Worm (Caenorhabditis elegans) whole organism, young adult: ENCODE results near the gene prmt-4.

ENCODE experiments used
- B0019.2 ChIP-seq: fragments of 200-800 bp; sonication (Bioruptor generic); conservative IDR thresholded peaks from 2 replicates; pipeline ENCODE4 v1.3.6; 2022; ENCODE audit warnings: missing genetic modification reagents, missing genetic modification characterization, missing compliant biosample characterization
- B0035.1 ChIP-seq: sonication (generic microtip); optimal IDR thresholded peaks from 2 replicates; lab custom pipeline; 2016; ENCODE audit warnings: missing genetic modification characterization, mild to moderate bottlenecking, missing compliant biosample characterization, missing genotype, missing genetic modification reagents
- B0261.1 ChIP-seq: sonication (generic microtip); optimal IDR thresholded peaks from 2 replicates; lab custom pipeline; 2016; ENCODE audit warnings: mild to moderate bottlenecking, missing genetic modification characterization, moderate library complexity, missing compliant biosample characterization
- D2030.7 ChIP-seq: fragments of 200-800 bp; sonication (Bioruptor generic); IDR thresholded peaks from 2 replicates; pipeline ENCODE4 v1.3.6; 2022; ENCODE audit warnings: missing genetic modification reagents, missing genetic modification characterization, missing compliant biosample characterization
- F10E7.11 ChIP-seq: sonication (generic microtip); optimal IDR thresholded peaks from 2 replicates; lab custom pipeline; 2017; ENCODE audit warnings: mild to moderate bottlenecking, missing genetic modification characterization, moderate library complexity, missing compliant biosample characterization
- F52B5.7 ChIP-seq: sonication (generic microtip); optimal IDR thresholded peaks from 2 replicates; lab custom pipeline; 2016; ENCODE audit warnings: mild to moderate bottlenecking, missing genetic modification characterization, missing compliant biosample characterization
- F57C9.4 ChIP-seq: sonication (generic microtip); optimal IDR thresholded peaks from 2 replicates; lab custom pipeline; 2017; ENCODE audit warnings: mild to moderate bottlenecking, missing genetic modification characterization, missing compliant biosample characterization
- Y56A3A.18 ChIP-seq: fragments of 200-800 bp; sonication (Bioruptor generic); IDR thresholded peaks from 2 replicates; pipeline ENCODE4 v1.3.6; 2022; ENCODE audit warnings: missing genetic modification reagents, missing genetic modification characterization, missing compliant biosample characterization
- Y67H2A.10 ChIP-seq: fragments of 200-800 bp; sonication (Bioruptor generic); conservative IDR thresholded peaks from 2 replicates; pipeline ENCODE4 v1.3.6; 2022; ENCODE audit warnings: missing genetic modification reagents, missing genetic modification characterization, missing compliant biosample characterization
- Y79H2A.3 ChIP-seq: fragments of 200-800 bp; sonication (Bioruptor generic); conservative IDR thresholded peaks from 2 replicates; pipeline ENCODE4 v1.3.6; 2022; ENCODE audit warnings: missing genetic modification reagents, missing genetic modification characterization, missing compliant biosample characterization
- ama-1 ChIP-seq, 3 experiments: fragments of 150-350 bp in 1 of 3; sonication (generic microtip) in 2 of 3; optimal IDR thresholded peaks; 2 replicates each; lab custom pipeline; 2014 to 2018; ENCODE audit warnings: missing biosample characterization in 2 of 3, missing genetic modification characterization in 2 of 3, missing genetic modification reagents in 2 of 3
- aptf-2 ChIP-seq: fragments of 200-800 bp; sonication (Bioruptor generic); conservative IDR thresholded peaks from 2 replicates; pipeline ENCODE4 v1.3.6; 2022; ENCODE audit warnings: missing genetic modification reagents, missing genetic modification characterization, missing compliant biosample characterization
- aptf-3 ChIP-seq: fragments of 200-800 bp; sonication (Bioruptor generic); IDR thresholded peaks from 2 replicates; pipeline ENCODE4 v1.3.6; 2022; ENCODE audit warnings: missing genetic modification characterization, missing compliant biosample characterization
- athp-1 ChIP-seq: sonication (generic microtip); optimal IDR thresholded peaks from 2 replicates; lab custom pipeline; 2017; ENCODE audit warnings: mild to moderate bottlenecking, missing genetic modification characterization, missing compliant biosample characterization
- attf-6 ChIP-seq: fragments of 200-800 bp; sonication (Bioruptor generic); IDR thresholded peaks from 2 replicates; pipeline ENCODE4 v1.3.6; 2022; ENCODE audit warnings: missing genetic modification reagents, missing genetic modification characterization, missing compliant biosample characterization
- cebp-1 ChIP-seq, 2 experiments: fragments of 200-800 bp in 1 of 2; sonication (Bioruptor generic) in 1 of 2; sonication (generic microtip) in 1 of 2; IDR thresholded peaks in 1 of 2; optimal IDR thresholded peaks in 1 of 2; 2 replicates each; pipeline versions ENCODE4 v1.3.6 to Lab custom; 2017 to 2022; ENCODE audit warnings: missing compliant biosample characterization in 2 of 2, missing genetic modification characterization in 2 of 2, mild to moderate bottlenecking in 1 of 2, missing genetic modification reagents in 1 of 2, moderate library complexity in 1 of 2
- dox-1 ChIP-seq: fragments of 200-800 bp; sonication (Bioruptor generic); IDR thresholded peaks from 2 replicates; pipeline ENCODE4 v1.3.6; 2022; ENCODE audit warnings: missing genetic modification reagents, missing genetic modification characterization, missing compliant biosample characterization
- dpff-1 ChIP-seq: sonication (generic microtip); optimal IDR thresholded peaks from 2 replicates; lab custom pipeline; 2017; ENCODE audit warnings: mild to moderate bottlenecking, missing genetic modification characterization, missing compliant biosample characterization
- him-1 ChIP-seq: sonication (generic microtip); optimal IDR thresholded peaks from 2 replicates; lab custom pipeline; 2016; ENCODE audit warnings: missing genotype, missing genetic modification reagents, missing genetic modification characterization, missing compliant biosample characterization
- let-526 ChIP-seq: fragments of 200-800 bp; sonication (Bioruptor generic); IDR thresholded peaks from 2 replicates; pipeline ENCODE4 v1.3.6; 2022; ENCODE audit warnings: missing genetic modification reagents, missing genetic modification characterization, missing compliant biosample characterization
- let-607 ChIP-seq, 2 experiments: fragments of 200-800 bp in 1 of 2; sonication (Bioruptor generic) in 1 of 2; sonication (generic microtip) in 1 of 2; optimal IDR thresholded peaks; 2 replicates each; lab custom pipeline; 2016 to 2018; ENCODE audit warnings: mild to moderate bottlenecking in 2 of 2, missing compliant biosample characterization in 2 of 2, missing genetic modification characterization in 2 of 2, moderate library complexity in 2 of 2, missing genotype in 1 of 2
- lin-35 ChIP-seq, 3 experiments: fragments of 150-350 bp in 2 of 3; sonication (generic microtip) in 1 of 3; optimal IDR thresholded peaks; 2 replicates each; lab custom pipeline; 2014 to 2018; ENCODE audit warnings: missing biosample characterization in 3 of 3, missing genetic modification characterization in 3 of 3, missing genetic modification reagents in 3 of 3
- lin-40 ChIP-seq: sonication (generic microtip); optimal IDR thresholded peaks from 2 replicates; lab custom pipeline; 2016; ENCODE audit warnings: missing genetic modification characterization, mild to moderate bottlenecking, missing compliant biosample characterization, missing genotype, missing genetic modification reagents
- madf-6 ChIP-seq: fragments of 200-800 bp; sonication (Bioruptor generic); IDR thresholded peaks from 2 replicates; pipeline ENCODE4 v1.3.6; 2022; ENCODE audit warnings: missing genetic modification reagents, missing genetic modification characterization, missing compliant biosample characterization
- madf-8 ChIP-seq: fragments of 200-800 bp; sonication (Bioruptor generic); conservative IDR thresholded peaks from 2 replicates; pipeline ENCODE4 v1.3.6; 2022; ENCODE audit warnings: missing genetic modification reagents, missing genetic modification characterization, missing compliant biosample characterization
- mel-28 ChIP-seq: sonication (generic microtip); optimal IDR thresholded peaks from 2 replicates; lab custom pipeline; 2016; ENCODE audit warnings: borderline replicate concordance, mild to moderate bottlenecking, missing genetic modification characterization, missing compliant biosample characterization
- mxl-1 ChIP-seq: sonication (generic microtip); optimal IDR thresholded peaks from 2 replicates; lab custom pipeline; 2016; ENCODE audit warnings: missing genetic modification characterization, missing compliant biosample characterization
- nhr-179 ChIP-seq: sonication (generic microtip); optimal IDR thresholded peaks from 2 replicates; lab custom pipeline; 2016; ENCODE audit warnings: mild to moderate bottlenecking, missing genetic modification characterization, missing compliant biosample characterization
- nhr-80 ChIP-seq: sonication (generic microtip); optimal IDR thresholded peaks from 2 replicates; lab custom pipeline; 2016; ENCODE audit warnings: missing genetic modification characterization, missing compliant biosample characterization
- nhr-90 ChIP-seq: sonication (generic microtip); optimal IDR thresholded peaks from 2 replicates; lab custom pipeline; 2016; ENCODE audit warnings: missing genotype, mild to moderate bottlenecking, missing genetic modification characterization, missing compliant biosample characterization
- rec-8 ChIP-seq, 2 experiments: sonication (generic microtip); optimal IDR thresholded peaks; 2 replicates each; lab custom pipeline; 2016; ENCODE audit warnings: mild to moderate bottlenecking in 2 of 2, missing genetic modification characterization in 2 of 2, missing genetic modification reagents in 2 of 2, missing genotype in 2 of 2, missing biosample characterization in 1 of 2, missing compliant biosample characterization in 1 of 2, moderate library complexity in 1 of 2
- sdz-38 ChIP-seq: sonication (generic microtip); optimal IDR thresholded peaks from 2 replicates; lab custom pipeline; 2016; ENCODE audit warnings: missing genotype, missing genetic modification characterization, missing compliant biosample characterization
- snpc-4 ChIP-seq, 5 experiments: fragments of 150-350 bp in 1 of 5; sonication (generic microtip) in 4 of 5; optimal IDR thresholded peaks; 2 replicates each; lab custom pipeline; 2014 to 2018; ENCODE audit warnings: missing genetic modification characterization in 5 of 5, missing biosample characterization in 3 of 5, antibody characterized with exemption in 2 of 5, mild to moderate bottlenecking in 2 of 5, missing compliant biosample characterization in 2 of 5, missing genotype in 2 of 5, moderate library complexity in 2 of 5, missing genetic modification reagents in 1 of 5
- sptf-2 ChIP-seq: fragments of 200-800 bp; sonication (Bioruptor generic); optimal IDR thresholded peaks from 2 replicates; lab custom pipeline; 2018; ENCODE audit warnings: mild to moderate bottlenecking, missing genetic modification characterization, missing compliant biosample characterization
- unc-62 ChIP-seq: fragments of 150-350 bp; optimal IDR thresholded peaks from 2 replicates; lab custom pipeline; 2014; ENCODE audit warnings: missing biosample characterization, missing genetic modification reagents, missing genetic modification characterization
- zim-3 ChIP-seq: sonication (generic microtip); optimal IDR thresholded peaks from 2 replicates; lab custom pipeline; 2017; ENCODE audit warnings: mild to moderate bottlenecking, missing genetic modification characterization, moderate library complexity, missing compliant biosample characterization
- ztf-22 ChIP-seq: fragments of 200-800 bp; sonication (Bioruptor generic); optimal IDR thresholded peaks from 2 replicates; lab custom pipeline; 2018; ENCODE audit warnings: mild to moderate bottlenecking, missing genetic modification characterization, moderate library complexity, missing compliant biosample characterization

prmt-4 gene

ce11 chrIV:630598-630997, 27.2 kb upstream of the prmt-4 start:
- TF ChIP-seq ztf-22 (no peak), B0019.2 (GFP tag; lab: Robert Waterston, UW) (no peak), B0035.1 (tag; lab: Kevin White, UChicago) (no peak), madf-6 (GFP tag; lab: Robert Waterston, UW) (no peak), Y79H2A.3 (GFP tag; lab: Robert Waterston, UW) (no peak), B0261.1 (no peak)

ce11 chrIV:627237-627636, 23.8 kb upstream of the prmt-4 start, which contains the start of gene nhr-76:
TSS of gene nhr-76 (plus strand) at chrIV:627537.
- TF ChIP-seq rec-8 (tag; optimal IDR thresholded peaks at IDR 0.05; lab: Kevin White, UChicago) (no peak), sptf-2 (GFP tag; lab: Kevin White, UChicago) (no peak), athp-1 (tag; lab: Kevin White, UChicago) (no peak), Y67H2A.10 (GFP tag; lab: Robert Waterston, UW) (no peak), B0019.2 (GFP tag; lab: Robert Waterston, UW) (no peak)

- no peak for TF ChIP-seq D2030.7 (GFP tag; lab: Robert Waterston, UW)
- TF ChIP-seq lin-35 (GFP tag; optimal IDR thresholded peaks at IDR 0.05; lab: Kevin White, UChicago): no peak
- no peak for TF ChIP-seq cebp-1 (GFP tag; IDR thresholded peaks at IDR 0.05; lab: Robert Waterston, UW)
- peak; percentile 27 for TF ChIP-seq cebp-1 (tag; optimal IDR thresholded peaks at IDR 0.05; lab: Kevin White, UChicago)
- peak; percentile 40; the same call in 1 of the 2 replicates for TF ChIP-seq dox-1 (GFP tag; lab: Robert Waterston, UW)
- peak; percentile 81 for TF ChIP-seq unc-62
- TF ChIP-seq F10E7.11 (tag; lab: Kevin White, UChicago): no peak
- no peak for TF ChIP-seq nhr-90
- TF ChIP-seq snpc-4 (GFP tag; optimal IDR thresholded peaks at IDR 0.05; lab: Kevin White, UChicago): no peak
- peak in 2 of 4 experiments; percentile 5 to 18 for TF ChIP-seq snpc-4 (tag; optimal IDR thresholded peaks at IDR 0.05; lab: Kevin White, UChicago)
- TF ChIP-seq lin-40: peak; percentile 53
- peak; percentile 86 for TF ChIP-seq nhr-80 (tag; lab: Kevin White, UChicago)
- TF ChIP-seq, all 124 proteins: peak for 6
These were observed 22.6 kb upstream of the prmt-4 start for ce11 chrIV:625947-626548.

ce11 chrIV:623876-624275, 20.4 kb upstream of the prmt-4 start:
- TF ChIP-seq let-526 (no peak), ama-1 (optimal IDR thresholded peaks at IDR 0.05; lab: Kevin White, UChicago) (no peak), ama-1 (GFP tag; optimal IDR thresholded peaks at IDR 0.05; lab: Kevin White, UChicago) (no peak), F57C9.4 (tag; lab: Kevin White, UChicago) (no peak), aptf-2 (GFP tag; lab: Robert Waterston, UW) (peak; percentile 56; the same call in 1 of the 2 replicates), athp-1 (tag; lab: Kevin White, UChicago) (no peak), aptf-3 (0 out of 2 replicates have a peak, but pooled peaks have one; percentile 23), attf-6 (GFP tag; lab: Robert Waterston, UW) (peak; percentile 81), madf-8 (GFP tag; lab: Robert Waterston, UW) (no peak), Y56A3A.18 (GFP tag; lab: Robert Waterston, UW) (no peak), F52B5.7 (tag; lab: Kevin White, UChicago) (no peak), D2030.7 (GFP tag; lab: Robert Waterston, UW) (peak; percentile 37; the same call in 1 of the 2 replicates)

- TF ChIP-seq sdz-38 (tag; lab: Kevin White, UChicago) (no peak), let-607 (tag; optimal IDR thresholded peaks at IDR 0.05; lab: Kevin White, UChicago) (no peak), zim-3 (tag; lab: Kevin White, UChicago) (no peak), mel-28 (tag; lab: Kevin White, UChicago) (no peak), mxl-1 (no peak), nhr-179 (no peak), him-1 (tag; lab: Kevin White, UChicago) (no peak), dpff-1 (tag; lab: Kevin White, UChicago) (no peak)
- TF ChIP-seq, all 124 proteins: peak for 0
These were observed 19.5 kb upstream of the prmt-4 start for ce11 chrIV:622989-623388.
